Fruit fly (Drosophila melanogaster): Measurements from ENCODE around the gene CG9547.

CG9547 gene

dm6 chr2L:6498448-6498847 lies 4.1 kb upstream of the CG9547 start, which contains the start of gene CG31637 (continued):
- TF ChIP-seq oc (tag; optimal IDR thresholded peaks at IDR 0.05) (no peak), CG11695 (GFP tag; IDR thresholded peaks at IDR 0.05) (no peak), Sry-β (GFP tag; optimal IDR thresholded peaks at IDR 0.05) (no peak), prd (optimal IDR thresholded peaks at IDR 0.05) (no peak), prd (GFP tag; IDR thresholded peaks at IDR 0.05) (no peak), Dip2 (GFP tag; IDR thresholded peaks at IDR 0.05) (no peak), CG12659 (GFP tag; optimal IDR thresholded peaks at IDR 0.05) (peak; percentile 82), Nf-YB (GFP tag; optimal IDR thresholded peaks at IDR 0.05) (peak; percentile 54), CG14667 (GFP tag; IDR thresholded peaks at IDR 0.05) (no peak), CG9817 (tag; optimal IDR thresholded peaks at IDR 0.05) (peak; percentile 17), Rx (GFP tag; IDR thresholded peaks at IDR 0.05) (no peak), CG9727 (GFP tag; optimal IDR thresholded peaks at IDR 0.05) (no peak), CG10366 (GFP tag; IDR thresholded peaks at IDR 0.05) (no peak), CkIIα-i1 (GFP tag; IDR thresholded peaks at IDR 0.05) (no peak), CG16863 (GFP tag; optimal IDR thresholded peaks at IDR 0.05) (no peak), CG11456 (GFP tag; IDR thresholded peaks at IDR 0.05) (no peak), cg (GFP tag; optimal IDR thresholded peaks at IDR 0.05) (no peak), dpn (GFP tag; optimal IDR thresholded peaks at IDR 0.05) (no peak), Lim3 (GFP tag; IDR thresholded peaks at IDR 0.05) (no peak), odd (GFP tag; optimal IDR thresholded peaks at IDR 0.05) (no peak), Hand (GFP tag; optimal IDR thresholded peaks at IDR 0.05) (no peak), CG3163 (GFP tag; optimal IDR thresholded peaks at IDR 0.05) (peak; percentile 6), ERR (GFP tag; optimal IDR thresholded peaks at IDR 0.05) (no peak), unc-4 (GFP tag; IDR thresholded peaks at IDR 0.05; ENCODE audit: partially characterized antibody) (no peak), CG14965 (GFP tag; optimal IDR thresholded peaks at IDR 0.05; ENCODE audit: borderline replicate concordance) (no peak), CG17802 (tag; optimal IDR thresholded peaks at IDR 0.05) (no peak), CG3281 (GFP tag; optimal IDR thresholded peaks at IDR 0.05) (no peak), CG1603 (tag; optimal IDR thresholded peaks at IDR 0.05) (peak; percentile 84), dmrt99B (tag; optimal IDR thresholded peaks at IDR 0.05) (no peak), zfh1 (GFP tag; IDR thresholded peaks at IDR 0.05) (no peak), CG1529 (GFP tag; optimal IDR thresholded peaks at IDR 0.05) (no peak), eyg (GFP tag; optimal IDR thresholded peaks at IDR 0.05) (no peak), wor (GFP tag; IDR thresholded peaks at IDR 0.05) (no peak), Dll (GFP tag; IDR thresholded peaks at IDR 0.05; ENCODE audit: partially characterized antibody) (no peak), CG9437 (GFP tag; optimal IDR thresholded peaks at IDR 0.05) (no peak), CG12769 (tag; optimal IDR thresholded peaks at IDR 0.05) (no peak), CG1792 (GFP tag; optimal IDR thresholded peaks at IDR 0.05) (no peak), stc (GFP tag; IDR thresholded peaks at IDR 0.05) (no peak), Bdp1 (GFP tag; optimal IDR thresholded peaks at IDR 0.05) (no peak), zen2 (GFP tag; IDR thresholded peaks at IDR 0.05; ENCODE audit: partially characterized antibody) (no peak), ab (GFP tag; optimal IDR thresholded peaks at IDR 0.05) (no peak), CG10431 (GFP tag; optimal IDR thresholded peaks at IDR 0.05) (peak; percentile 2), Atf-2 (GFP tag; optimal IDR thresholded peaks at IDR 0.05) (no peak), lmd (GFP tag; IDR thresholded peaks at IDR 0.05) (no peak), z (GFP tag; IDR thresholded peaks at IDR 0.05) (no peak), H15 (GFP tag; IDR thresholded peaks at IDR 0.05) (no peak), Spps (tag; optimal IDR thresholded peaks at IDR 0.05) (no peak), Side (GFP tag; optimal IDR thresholded peaks at IDR 0.05) (peak; percentile 19), CG2116 (GFP tag; optimal IDR thresholded peaks at IDR 0.05) (peak; percentile 18), CG3065 (GFP tag; optimal IDR thresholded peaks at IDR 0.05) (no peak), CG1024 (GFP tag; IDR thresholded peaks at IDR 0.05) (no peak), Hr39 (optimal IDR thresholded peaks at IDR 0.05) (no peak), CG7987 (GFP tag; optimal IDR thresholded peaks at IDR 0.05) (peak; percentile 12)

Data from whole organism, embryonic.